Fruit fly (Drosophila melanogaster) whole organism, wandering third instar larva: Measurements from ENCODE around the gene CG5446.

Source experiments
- Abd-B ChIP-seq: fragments of >200 bp; optimal IDR thresholded peaks from 2 replicates; lab custom pipeline; 2017; ENCODE audit warnings: missing biosample characterization, missing genetic modification characterization
- CrebA ChIP-seq: fragments of 200-800 bp; sonication (Bioruptor generic); optimal IDR thresholded peaks from 2 replicates; lab custom pipeline; 2016; ENCODE audit warnings: missing biosample characterization, mild to moderate bottlenecking, missing genetic modification characterization, borderline replicate concordance
- Hr83 ChIP-seq: fragments of 200-300 bp; sonication (Bioruptor generic); optimal IDR thresholded peaks from 2 replicates; lab custom pipeline; 2016; ENCODE audit warnings: missing biosample characterization, mild to moderate bottlenecking, missing genetic modification characterization, moderate library complexity; ENCODE audit not compliant: poor library complexity, severe bottlenecking
- Mio ChIP-seq: sonication (Bioruptor generic); optimal IDR thresholded peaks from 2 replicates; lab custom pipeline; 2016; ENCODE audit warnings: missing biosample characterization, missing genetic modification characterization
- OdsH ChIP-seq: fragments of 200-800 bp; sonication (Bioruptor generic); optimal IDR thresholded peaks from 2 replicates; lab custom pipeline; 2016; ENCODE audit warnings: missing biosample characterization, mild to moderate bottlenecking, missing genetic modification characterization
- Sp1 ChIP-seq: fragments of 200-800 bp; sonication (Bioruptor generic); optimal IDR thresholded peaks from 3 replicates; lab custom pipeline; 2019; ENCODE audit warnings: missing biosample characterization, mild to moderate bottlenecking, missing genetic modification characterization, moderate library complexity
- h ChIP-seq: fragments of 200-800 bp; sonication (Bioruptor generic); optimal IDR thresholded peaks from 3 replicates; lab custom pipeline; 2016; ENCODE audit warnings: missing biosample characterization, mild to moderate bottlenecking, missing genetic modification characterization
- psq ChIP-seq: fragments of 200-800 bp; sonication (Bioruptor generic); optimal IDR thresholded peaks from 3 replicates; lab custom pipeline; 2017; ENCODE audit warnings: missing biosample characterization, mild to moderate bottlenecking, missing genetic modification characterization, moderate library complexity
- sage ChIP-seq: fragments of 200-800 bp; sonication (Bioruptor generic); optimal IDR thresholded peaks from 2 replicates; lab custom pipeline; 2016; ENCODE audit warnings: missing biosample characterization, mild to moderate bottlenecking, missing genetic modification characterization
- woc ChIP-seq: sonication (Bioruptor generic); optimal IDR thresholded peaks from 2 replicates; lab custom pipeline; 2016; ENCODE audit warnings: missing biosample characterization, mild to moderate bottlenecking, missing genetic modification characterization

- TF ChIP-seq Sp1 (GFP tag; lab: Kevin White, UChicago) (no peak), h (GFP tag; lab: Kevin White, UChicago) (no peak), woc (GFP tag; lab: Kevin White, UChicago) (no peak), Mio (GFP tag; lab: Kevin White, UChicago) (no peak), CrebA (GFP tag; lab: Kevin White, UChicago) (no peak), psq (no peak), Abd-B (no peak), sage (GFP tag; lab: Kevin White, UChicago) (no peak), Hr83 (GFP tag; lab: Kevin White, UChicago) (no peak), OdsH (GFP tag; lab: Kevin White, UChicago) (no peak)
Measured at dm6 chr2L:12473583-12473982, 46.1 kb upstream of the CG5446 start.
